Worm (Caenorhabditis elegans): ENCODE measurements around the gene dmsr-15.

Gene dmsr-15

ce11 chrV:6792565-6792964 is 36.1 kb downstream of the dmsr-15 start, which contains the start of gene gck-2:
gck-2 (minus strand) TSS chrV:6792665.
- TF ChIP-seq fos-1 (tag; optimal IDR thresholded peaks at IDR 0.05), result no peak
- TF ChIP-seq egl-27 (tag; optimal IDR thresholded peaks at IDR 0.05), result no peak
- no peak for TF ChIP-seq ceh-63 (GFP tag; optimal IDR thresholded peaks at IDR 0.05)
- no peak for TF ChIP-seq fkh-8 (tag; optimal IDR thresholded peaks at IDR 0.05)
- TF ChIP-seq sox-4 (tag; optimal IDR thresholded peaks at IDR 0.05), result no peak
- no peak for TF ChIP-seq nhr-20 (tag; optimal IDR thresholded peaks at IDR 0.05)
- no peak for TF ChIP-seq lin-14 (GFP tag; optimal IDR thresholded peaks at IDR 0.05)
- no peak for TF ChIP-seq unc-86 (tag; optimal IDR thresholded peaks at IDR 0.05)
- no peak for TF ChIP-seq zag-1 (tag; optimal IDR thresholded peaks at IDR 0.05)
- no peak for TF ChIP-seq nhr-19 (GFP tag; conservative IDR thresholded peaks at IDR 0.05)
- no peak for TF ChIP-seq elt-3 (tag; optimal IDR thresholded peaks at IDR 0.05)
- no peak for TF ChIP-seq zip-4 (GFP tag; optimal IDR thresholded peaks at IDR 0.05)
- TF ChIP-seq isw-1 (GFP tag; IDR thresholded peaks at IDR 0.05), result no peak
- TF ChIP-seq lsy-2 (tag; optimal IDR thresholded peaks at IDR 0.05), result no peak
- no peak for TF ChIP-seq grh-1 (GFP tag; IDR thresholded peaks at IDR 0.05)
- TF ChIP-seq ces-1 (GFP tag; optimal IDR thresholded peaks at IDR 0.05), result no peak
- TF ChIP-seq nhr-71 (tag; optimal IDR thresholded peaks at IDR 0.05), result no peak

DNA sequence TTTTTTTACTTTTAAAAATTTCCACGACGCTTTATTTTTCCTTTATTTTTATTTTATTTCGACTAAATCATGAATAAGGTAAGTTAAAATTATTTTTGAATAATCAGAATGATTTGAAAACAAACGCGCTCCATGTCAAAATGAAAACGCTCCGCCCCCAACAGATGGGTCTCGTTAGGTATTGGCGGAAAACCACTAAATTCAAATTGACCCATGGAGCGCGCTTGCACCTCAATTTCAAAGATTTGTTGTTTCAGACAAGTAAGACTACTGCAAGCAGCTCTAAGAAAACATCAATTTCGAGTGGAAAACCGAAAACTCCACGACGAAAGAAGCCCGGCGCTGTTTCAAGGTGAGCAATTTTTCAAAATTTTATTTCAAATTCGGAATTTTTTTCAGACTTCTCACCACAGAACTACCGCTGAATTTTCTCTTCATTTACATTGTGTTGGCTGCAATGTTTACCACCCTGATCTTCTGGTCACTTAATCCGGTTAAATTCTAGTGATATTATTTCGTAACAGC is 40.7 kb downstream of the dmsr-15 start, which contains the start of gene ZC404.2:
TSS of gene ZC404.2 (plus strand) at position 47 of the 525 bp plus-strand sequence.
- peak in 1 of 2 experiments; percentile 30 for TF ChIP-seq lin-35 (GFP tag; optimal IDR thresholded peaks at IDR 0.05)
- TF ChIP-seq efl-1 (optimal IDR thresholded peaks at IDR 0.05), result peak in 1 of 2 experiments; percentile 68
- TF ChIP-seq efl-1 (GFP tag; optimal IDR thresholded peaks at IDR 0.05 in 1 of 2), result peak; percentile 38 to 86
- no peak for TF ChIP-seq F16B12.6 (tag; optimal IDR thresholded peaks at IDR 0.05)
- TF ChIP-seq elt-2 (tag; optimal IDR thresholded peaks at IDR 0.05), result no peak
- peak in 1 of 3 experiments; percentile 43 for TF ChIP-seq dpl-1 (GFP tag; optimal IDR thresholded peaks at IDR 0.05)

DNA sequence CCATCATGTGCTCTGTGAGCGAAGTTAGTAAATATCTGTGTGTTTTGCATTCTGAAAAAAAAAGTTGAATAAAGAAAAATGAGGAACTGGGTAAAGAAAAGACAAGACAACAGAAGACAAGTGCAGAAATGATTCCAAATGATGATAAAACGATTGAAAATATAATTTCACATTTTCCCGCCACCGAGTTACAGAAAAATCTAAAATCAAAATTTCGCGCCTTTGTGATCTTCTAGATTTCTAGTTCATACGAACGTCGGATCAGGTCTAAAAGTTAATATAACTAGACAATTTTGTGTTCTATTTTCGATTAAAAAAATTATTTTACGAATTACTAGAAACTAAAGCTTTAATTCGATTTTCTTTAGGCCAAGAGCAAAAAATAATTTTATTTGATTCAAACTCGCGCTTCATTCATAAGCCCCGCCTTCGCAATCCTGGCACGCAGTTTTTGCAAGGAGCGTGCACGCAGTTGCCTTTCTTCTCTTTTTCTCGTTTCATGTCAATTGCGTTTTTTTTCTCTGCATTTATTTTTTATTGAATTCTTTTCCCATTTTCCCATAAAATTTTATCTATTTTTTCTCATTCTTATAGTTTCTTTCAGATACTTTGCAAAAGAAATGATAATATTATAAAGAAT is 43.7 kb downstream of the dmsr-15 start, which contains the start of the genes spn-4 and spe-39:
TSS of gene spn-4 (minus strand) at position 51 of the 640 bp plus-strand sequence.
TSS of gene spe-39 (plus strand) at position 599 of the 640 bp plus-strand sequence.
- TF ChIP-seq F16B12.6 (tag; optimal IDR thresholded peaks at IDR 0.05) (peak; percentile 28), lir-3 (tag; optimal IDR thresholded peaks at IDR 0.05; ENCODE audit: poor library complexity) (peak; percentile 67), C16A3.4 (tag; optimal IDR thresholded peaks at IDR 0.05) (peak; percentile 83), dpl-1 (GFP tag; optimal IDR thresholded peaks at IDR 0.05) (peak; percentile 94 to 95 (median 94)), lin-39 (tag; optimal IDR thresholded peaks at IDR 0.05) (peak; percentile 80), isw-1 (GFP tag; IDR thresholded peaks at IDR 0.05) (peak; percentile 62), ces-1 (GFP tag; optimal IDR thresholded peaks at IDR 0.05) (no peak), fkh-10 (GFP tag; optimal IDR thresholded peaks at IDR 0.05) (peak; percentile 3), ceh-90 (tag; optimal IDR thresholded peaks at IDR 0.05) (peak; percentile 46), nhr-84 (tag; optimal IDR thresholded peaks at IDR 0.05) (no peak), unc-130 (tag; optimal IDR thresholded peaks at IDR 0.05) (peak; percentile 95), sptf-1 (tag; optimal IDR thresholded peaks at IDR 0.05) (no peak), pqm-1 (tag; optimal IDR thresholded peaks at IDR 0.05) (no peak), blmp-1 (tag; optimal IDR thresholded peaks at IDR 0.05) (peak; percentile 66), nhr-11 (tag; optimal IDR thresholded peaks at IDR 0.05) (peak; percentile 25), ets-5 (GFP tag; IDR thresholded peaks at IDR 0.05) (no peak), lin-15B (tag; optimal IDR thresholded peaks at IDR 0.05) (peak; percentile 57), lin-35 (GFP tag; optimal IDR thresholded peaks at IDR 0.05) (peak; percentile 93 to 97), ama-1 (optimal IDR thresholded peaks at IDR 0.05) (peak; percentile 1), unc-98 (GFP tag; IDR thresholded peaks at IDR 0.05) (no peak), unc-86 (tag; optimal IDR thresholded peaks at IDR 0.05) (peak; percentile 66), zip-4 (GFP tag; optimal IDR thresholded peaks at IDR 0.05) (no peak), alr-1 (tag; optimal IDR thresholded peaks at IDR 0.05; ENCODE audit: borderline replicate concordance) (no peak), pag-3 (tag; optimal IDR thresholded peaks at IDR 0.05; ENCODE audit: borderline replicate concordance, insufficient read depth) (no peak), nhr-12 (tag; optimal IDR thresholded peaks at IDR 0.05) (no peak), nhr-237 (tag; optimal IDR thresholded peaks at IDR 0.05) (no peak), sox-4 (tag; optimal IDR thresholded peaks at IDR 0.05) (peak; percentile 70), lin-13 (GFP tag; optimal IDR thresholded peaks at IDR 0.05) (peak; percentile 80), vab-15 (tag; optimal IDR thresholded peaks at IDR 0.05) (no peak), tbx-2 (tag; optimal IDR thresholded peaks at IDR 0.05) (peak; percentile 73), grh-1 (GFP tag; IDR thresholded peaks at IDR 0.05) (peak; percentile 35), dsc-1 (tag; optimal IDR thresholded peaks at IDR 0.05) (peak; percentile 84), aly-2 (tag; optimal IDR thresholded peaks at IDR 0.05) (peak; percentile 54)

Measured in whole organism, L1 larva.